Worm (Caenorhabditis elegans) whole organism, L2 larva: ENCODE measurements around the gene C09F12.2.
A peak's percentile ranks its signal among the peaks of the same experiment; 100 is the strongest.

ENCODE experiments used
- fos-1 ChIP-seq: fragments of 150-350 bp; optimal IDR thresholded peaks from 2 replicates; lab custom pipeline; 2014; ENCODE audit warnings: missing biosample characterization, missing genetic modification characterization
- mdl-1 ChIP-seq, 2 experiments: fragments of 150-350 bp in 1 of 2; sonication (generic microtip) in 1 of 2; optimal IDR thresholded peaks; 2 replicates each; lab custom pipeline; 2017; ENCODE audit warnings: missing biosample characterization in 2 of 2, missing genetic modification characterization in 2 of 2
- nhr-11 ChIP-seq: fragments of 150-350 bp; optimal IDR thresholded peaks from 2 replicates; lab custom pipeline; 2014; ENCODE audit warnings: missing biosample characterization, missing genetic modification characterization
- nhr-6 ChIP-seq: fragments of 150-350 bp; optimal IDR thresholded peaks from 2 replicates; lab custom pipeline; 2014; ENCODE audit warnings: missing biosample characterization, missing genetic modification characterization
- snpc-4 ChIP-seq: fragments of 150-350 bp; optimal IDR thresholded peaks from 2 replicates; lab custom pipeline; 2014; ENCODE audit warnings: missing biosample characterization, missing genetic modification characterization

DNA sequence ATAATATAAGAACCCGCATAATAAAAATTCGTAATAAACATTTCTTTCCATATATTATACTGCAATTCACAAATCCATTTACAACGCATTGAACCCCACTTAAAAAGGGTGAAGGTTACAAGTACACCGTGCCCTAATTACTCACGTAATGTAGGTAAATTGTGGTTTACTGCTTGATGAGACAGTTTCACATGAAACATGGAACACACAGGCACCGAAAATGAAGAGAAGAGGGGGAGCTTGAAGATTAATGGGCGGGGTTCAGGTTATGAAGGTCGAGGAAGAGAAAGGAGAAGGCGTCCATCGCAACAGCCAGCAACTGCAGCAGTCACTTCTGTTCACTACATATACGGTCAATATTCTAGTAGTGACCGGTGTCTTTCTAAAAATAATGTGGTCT lies 6.0 kb downstream of the C09F12.2 start, which contains the start of gene lpr-6:
- TF ChIP-seq fos-1 (tag; lab: Kevin White, UChicago) (peak; percentile 28), snpc-4 (tag; lab: Kevin White, UChicago) (no peak), mdl-1 (tag; optimal IDR thresholded peaks at IDR 0.05; lab: Kevin White, UChicago) (no peak), nhr-6 (no peak), nhr-11 (tag; lab: Kevin White, UChicago) (no peak)
